Fruit fly (Drosophila melanogaster) whole organism, prepupa: ENCODE measurements around the gene GABA-B-R3.

Source experiments
- CG10631 ChIP-seq: fragments of 200-800 bp; sonication (Bioruptor generic); optimal IDR thresholded peaks from 2 replicates; lab custom pipeline; 2016; ENCODE audit warnings: missing biosample characterization, missing genetic modification characterization
- CG32006 ChIP-seq: fragments of 200-800 bp; sonication (Bioruptor generic); optimal IDR thresholded peaks from 3 replicates; lab custom pipeline; 2017; ENCODE audit warnings: missing biosample characterization, mild to moderate bottlenecking, missing genetic modification characterization
- CG3919 ChIP-seq: fragments of 200-800 bp; sonication (Bioruptor generic); optimal IDR thresholded peaks from 3 replicates; lab custom pipeline; 2016; ENCODE audit warnings: missing biosample characterization, missing genetic modification characterization
- CG9139 ChIP-seq: fragments of 200-800 bp; sonication (Bioruptor generic); optimal IDR thresholded peaks from 3 replicates; lab custom pipeline; 2017; ENCODE audit warnings: missing biosample characterization, mild to moderate bottlenecking, missing genetic modification characterization
- Ets96B ChIP-seq: fragments of 200-800 bp; optimal IDR thresholded peaks from 2 replicates; lab custom pipeline; 2019; ENCODE audit warnings: missing biosample characterization, mild to moderate bottlenecking, missing genetic modification characterization, moderate library complexity
- Gug ChIP-seq: fragments of 200-800 bp; sonication (Bioruptor generic); IDR thresholded peaks from 2 replicates; pipeline ENCODE4 v1.3.6; 2022; ENCODE audit warnings: missing biosample characterization, missing genetic modification characterization
- Sox14 ChIP-seq: fragments of 200-800 bp; sonication (Bioruptor generic); optimal IDR thresholded peaks from 3 replicates; lab custom pipeline; 2016; ENCODE audit warnings: missing biosample characterization, missing genetic modification characterization
- dsx ChIP-seq: fragments of 200-800 bp; optimal IDR thresholded peaks from 3 replicates; lab custom pipeline; 2019; ENCODE audit warnings: missing biosample characterization, mild to moderate bottlenecking, missing genetic modification characterization, moderate library complexity; ENCODE audit not compliant: poor library complexity, severe bottlenecking
- salr ChIP-seq, 2 experiments: fragments of 200-800 bp; sonication (Bioruptor generic); optimal IDR thresholded peaks; 3 replicates each; lab custom pipeline; 2016 to 2018; ENCODE audit warnings: missing biosample characterization in 2 of 2, missing genetic modification characterization in 2 of 2, mild to moderate bottlenecking in 1 of 2
- ss ChIP-seq, 2 experiments: fragments of 200-800 bp; sonication (Bioruptor generic); optimal IDR thresholded peaks; 2 replicates in 1 of 2; 3 replicates in 1 of 2; lab custom pipeline; 2017 to 2018; ENCODE audit warnings: mild to moderate bottlenecking in 2 of 2, missing biosample characterization in 2 of 2, missing genetic modification characterization in 2 of 2, moderate library complexity in 1 of 2

- TF ChIP-seq CG3919 (GFP tag; lab: Kevin White, UChicago), result no peak
- no peak for TF ChIP-seq dsx
- TF ChIP-seq ss (GFP tag; optimal IDR thresholded peaks at IDR 0.05; lab: Kevin White, UChicago), result no peak
- no peak for TF ChIP-seq CG10631 (GFP tag; lab: Kevin White, UChicago)
- TF ChIP-seq CG9139 (GFP tag; lab: Kevin White, UChicago), result no peak
- no peak for TF ChIP-seq Gug (GFP tag; lab: Robert Waterston, UW)
- no peak for TF ChIP-seq CG32006 (GFP tag; lab: Kevin White, UChicago)
- TF ChIP-seq Sox14 (GFP tag; lab: Kevin White, UChicago), result no peak
- TF ChIP-seq Ets96B (tag; lab: Kevin White, UChicago), result no peak
- no peak for TF ChIP-seq salr (GFP tag; optimal IDR thresholded peaks at IDR 0.05; lab: Kevin White, UChicago)
These were observed 41.0 kb downstream of the GABA-B-R3 start, which contains the start of gene Pkg21D for dm6 chr2L:790698-791097.
